Fruit fly (Drosophila melanogaster): ENCODE measurements around the gene Deaf1.

Gene Deaf1

dm6 chr3L:19817807-19818531 is at the start of gene Deaf1, which contains the start of gene Fibp:
Gene Deaf1 (plus strand): TSS chr3L:19818174.
Gene Fibp (minus strand): TSS chr3L:19817967.
- TF ChIP-seq Eip93F (GFP tag; optimal IDR thresholded peaks at IDR 0.05) (no peak), pdm3 (GFP tag; optimal IDR thresholded peaks at IDR 0.05) (peak; percentile 81), CG6276 (GFP tag; optimal IDR thresholded peaks at IDR 0.05) (no peak), Met (GFP tag; optimal IDR thresholded peaks at IDR 0.05) (peak; percentile 77), Hr39 (GFP tag; optimal IDR thresholded peaks at IDR 0.05) (peak; percentile 88), esn (GFP tag; optimal IDR thresholded peaks at IDR 0.05) (peak; percentile 86), Hr4 (GFP tag; optimal IDR thresholded peaks at IDR 0.05) (peak; percentile 79), CG10669 (GFP tag; optimal IDR thresholded peaks at IDR 0.05) (peak; percentile 55), CG15336 (GFP tag; IDR thresholded peaks at IDR 0.05) (0 out of 2 replicates have a peak, but pooled peaks have one; percentile 10), CG32006 (GFP tag; optimal IDR thresholded peaks at IDR 0.05) (no peak), CG6792 (GFP tag; optimal IDR thresholded peaks at IDR 0.05) (peak; percentile 63), ss (GFP tag; optimal IDR thresholded peaks at IDR 0.05) (peak in 1 of 2 experiments; percentile 9), vri (GFP tag; optimal IDR thresholded peaks at IDR 0.05) (no peak), CG11762 (GFP tag; optimal IDR thresholded peaks at IDR 0.05; ENCODE audit: insufficient read depth) (peak; percentile 64), dsx (GFP tag; optimal IDR thresholded peaks at IDR 0.05; ENCODE audit: poor library complexity, severe bottlenecking) (peak; percentile 37), CG7368 (GFP tag; optimal IDR thresholded peaks at IDR 0.05) (peak; percentile 56), spab (GFP tag; optimal IDR thresholded peaks at IDR 0.05) (no peak), CG3919 (GFP tag; optimal IDR thresholded peaks at IDR 0.05) (peak; percentile 72), fkh (GFP tag; optimal IDR thresholded peaks at IDR 0.05) (peak; percentile 28), Ets21C (GFP tag; optimal IDR thresholded peaks at IDR 0.05) (peak; percentile 84), Lpt (GFP tag; optimal IDR thresholded peaks at IDR 0.05) (peak; percentile 47), OdsH (GFP tag; optimal IDR thresholded peaks at IDR 0.05) (no peak), CG11902 (GFP tag; optimal IDR thresholded peaks at IDR 0.05) (peak; percentile 70), eg (GFP tag; IDR thresholded peaks at IDR 0.05) (peak; percentile 43; the same call in 2 of the 3 replicates), CG9139 (GFP tag; optimal IDR thresholded peaks at IDR 0.05) (no peak), CG34406 (GFP tag; optimal IDR thresholded peaks at IDR 0.05) (peak; percentile 65), fd85E (GFP tag; optimal IDR thresholded peaks at IDR 0.05) (no peak), Sox102F (GFP tag; optimal IDR thresholded peaks at IDR 0.05) (no peak), CG8319 (GFP tag; optimal IDR thresholded peaks at IDR 0.05) (no peak), Sox15 (GFP tag; optimal IDR thresholded peaks at IDR 0.05) (peak; percentile 72), topi (GFP tag; optimal IDR thresholded peaks at IDR 0.05) (peak; percentile 77), Gug (GFP tag; IDR thresholded peaks at IDR 0.05) (peak; percentile 14), net (GFP tag; optimal IDR thresholded peaks at IDR 0.05) (no peak), Smox (GFP tag; optimal IDR thresholded peaks at IDR 0.05) (peak; percentile 14), CG6854 (GFP tag; optimal IDR thresholded peaks at IDR 0.05) (no peak), lz (GFP tag; optimal IDR thresholded peaks at IDR 0.05) (peak; percentile 87), fd59A (GFP tag; optimal IDR thresholded peaks at IDR 0.05) (peak; percentile 39), CG4318 (GFP tag; optimal IDR thresholded peaks at IDR 0.05) (peak; percentile 61), CG6808 (GFP tag; optimal IDR thresholded peaks at IDR 0.05) (no peak), Eip75B (GFP tag; optimal IDR thresholded peaks at IDR 0.05) (peak; percentile 71), CG11294 (GFP tag; IDR thresholded peaks at IDR 0.05) (no peak; the same call in 1 of the 2 replicates), CG10631 (GFP tag; optimal IDR thresholded peaks at IDR 0.05) (peak; percentile 84), Blimp-1 (GFP tag; optimal IDR thresholded peaks at IDR 0.05) (no peak), salr (GFP tag; optimal IDR thresholded peaks at IDR 0.05) (peak in 1 of 2 experiments; percentile 4), CG31627 (GFP tag; optimal IDR thresholded peaks at IDR 0.05) (peak; percentile 91), Eip78C (GFP tag) (peak; percentile 91), CG8632 (GFP tag; optimal IDR thresholded peaks at IDR 0.05) (peak; percentile 66), CG8119 (GFP tag; IDR thresholded peaks at IDR 0.05) (no peak; the same call in 2 of the 3 replicates), Sox14 (GFP tag; optimal IDR thresholded peaks at IDR 0.05) (peak; percentile 79), CG16779 (tag; optimal IDR thresholded peaks at IDR 0.05) (no peak)

Data from whole organism, prepupa.